Worm (Caenorhabditis elegans): ENCODE results near the gene dpy-4.

ce11 chrIV:15013517-15014085 lies 27.0 kb upstream of the dpy-4 start, which contains the start of gene Y41E3.7:
- no peak for TF ChIP-seq Y5F2A.4 (GFP tag; optimal IDR thresholded peaks at IDR 0.05)
- TF ChIP-seq unc-130 (GFP tag; optimal IDR thresholded peaks at IDR 0.05): no peak
- no peak for TF ChIP-seq nhr-111 (GFP tag; optimal IDR thresholded peaks at IDR 0.05)
- TF ChIP-seq mxl-2 (GFP tag; conservative IDR thresholded peaks at IDR 0.05): no peak
- no peak for TF ChIP-seq fkh-10 (GFP tag; optimal IDR thresholded peaks at IDR 0.05)
- no peak for TF ChIP-seq nhr-77 (tag; optimal IDR thresholded peaks at IDR 0.05)
